Fruit fly (Drosophila melanogaster): ENCODE data around the gene CG2150.
A peak's percentile ranks its signal among the peaks of the same experiment; 100 is the strongest.

Gene CG2150

DNA sequence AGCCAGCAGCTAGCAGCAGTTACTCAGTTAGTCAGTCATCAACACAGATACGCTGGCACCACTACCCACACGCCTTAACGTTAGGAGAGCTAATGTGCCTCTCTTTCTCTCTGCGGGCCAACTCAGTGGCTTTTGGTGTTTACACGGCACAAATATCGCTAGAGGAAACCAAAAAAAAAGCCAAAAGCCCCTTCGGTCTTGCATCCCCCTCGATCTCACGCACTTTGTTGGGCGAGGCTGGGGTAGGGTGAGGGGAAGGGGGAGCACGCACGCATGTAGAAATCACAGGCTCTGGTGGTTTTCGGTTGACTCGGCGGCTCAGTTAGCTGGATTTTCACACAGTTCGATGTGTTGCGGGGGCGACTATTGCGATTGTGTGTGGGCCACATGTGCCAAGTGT is 42.6 kb downstream of the CG2150 start (continued):
- TF ChIP-seq row (GFP tag; IDR thresholded peaks at IDR 0.05), result 0 out of 3 replicates have a peak, but pooled peaks have one; percentile 6
- no peak for TF ChIP-seq mam (GFP tag; optimal IDR thresholded peaks at IDR 0.05)

DNA sequence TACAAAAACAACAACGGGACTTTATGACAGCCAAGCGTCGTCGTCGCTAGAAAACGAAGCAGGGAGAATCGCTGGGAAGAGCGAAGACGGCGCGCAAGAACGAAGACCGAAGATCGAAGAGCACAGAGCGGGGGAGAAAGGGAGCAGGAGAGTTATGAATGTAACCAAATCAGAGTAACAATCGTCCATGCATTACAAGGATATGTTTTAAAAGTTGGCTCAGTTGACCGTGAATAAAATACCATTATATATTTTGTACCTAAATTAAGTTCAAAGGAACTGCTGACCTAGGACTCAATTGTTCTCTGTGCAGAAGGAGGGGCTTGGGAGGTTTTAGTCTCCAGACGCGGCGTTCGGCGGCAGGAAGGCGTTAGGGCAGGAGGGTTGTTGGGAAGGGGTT is 43.1 kb downstream of the CG2150 start:
- TF ChIP-seq Side (GFP tag; optimal IDR thresholded peaks at IDR 0.05), result no peak
- TF ChIP-seq MESR4 (GFP tag; optimal IDR thresholded peaks at IDR 0.05), result no peak
- TF ChIP-seq slbo (GFP tag; IDR thresholded peaks at IDR 0.05), result peak; percentile 5; the same call in 1 of the 2 replicates
- peak; percentile 91 for TF ChIP-seq Ets65A (GFP tag)
- no peak for TF ChIP-seq HHEX (GFP tag; optimal IDR thresholded peaks at IDR 0.05)
- TF ChIP-seq Deaf1 (tag; optimal IDR thresholded peaks at IDR 0.05), result peak; percentile 52
- TF ChIP-seq Mrtf (GFP tag; IDR thresholded peaks at IDR 0.05), result no peak
- peak; percentile 21 for TF ChIP-seq CG2120 (GFP tag; optimal IDR thresholded peaks at IDR 0.05)
- no peak for TF ChIP-seq CG4617 (GFP tag; optimal IDR thresholded peaks at IDR 0.05; ENCODE audit: borderline replicate concordance)
- peak; percentile 32 for TF ChIP-seq sens (GFP tag)

DNA sequence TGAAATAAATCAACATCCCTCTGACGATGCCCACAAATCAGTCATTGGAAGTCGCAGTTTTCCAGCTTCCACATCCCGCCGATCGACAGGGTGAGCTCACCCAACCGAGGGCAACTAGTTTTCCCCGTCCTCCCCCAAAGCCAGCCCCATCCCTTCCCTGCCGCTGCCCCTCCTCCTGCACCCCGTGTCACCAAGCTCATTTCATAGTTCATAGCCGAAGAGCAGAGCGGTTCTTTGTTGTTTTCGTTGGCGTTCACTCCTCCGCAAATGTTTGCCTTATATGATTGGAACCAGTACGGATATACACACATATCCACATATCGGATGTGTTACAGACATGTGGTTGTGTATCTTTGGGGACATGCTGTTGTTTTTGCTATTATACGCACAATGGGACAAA is 44.5 kb downstream of the CG2150 start:
- TF ChIP-seq sc (optimal IDR thresholded peaks at IDR 0.05) (no peak), sc (GFP tag; optimal IDR thresholded peaks at IDR 0.05) (no peak), CG10543 (GFP tag; optimal IDR thresholded peaks at IDR 0.05) (peak; percentile 7), gsb-n (tag; optimal IDR thresholded peaks at IDR 0.05) (no peak), jigr1 (GFP tag; IDR thresholded peaks at IDR 0.05) (no peak), ac (GFP tag; optimal IDR thresholded peaks at IDR 0.05) (no peak), CG7271 (tag; optimal IDR thresholded peaks at IDR 0.05) (no peak), CG6854 (GFP tag; optimal IDR thresholded peaks at IDR 0.05) (no peak), CG34422 (GFP tag; IDR thresholded peaks at IDR 0.05) (no peak), Abd-B (GFP tag; optimal IDR thresholded peaks at IDR 0.05) (no peak), chif (GFP tag; optimal IDR thresholded peaks at IDR 0.05) (no peak), sna (GFP tag; IDR thresholded peaks at IDR 0.05; ENCODE audit: partially characterized antibody) (no peak), CG13894 (tag; optimal IDR thresholded peaks at IDR 0.05) (peak; percentile 33), nom (GFP tag; optimal IDR thresholded peaks at IDR 0.05) (peak; percentile 3), twi (tag; optimal IDR thresholded peaks at IDR 0.05) (no peak), CG12769 (tag; optimal IDR thresholded peaks at IDR 0.05) (peak; percentile 18), odd (GFP tag; optimal IDR thresholded peaks at IDR 0.05) (no peak), Nf-YB (GFP tag; optimal IDR thresholded peaks at IDR 0.05) (no peak), CG13296 (GFP tag; optimal IDR thresholded peaks at IDR 0.05) (no peak), oc (tag; optimal IDR thresholded peaks at IDR 0.05) (no peak), eyg (GFP tag; optimal IDR thresholded peaks at IDR 0.05) (no peak), HLH3B (GFP tag; IDR thresholded peaks at IDR 0.05) (no peak), crol (GFP tag; IDR thresholded peaks at IDR 0.05) (peak; percentile 81), jing (GFP tag; optimal IDR thresholded peaks at IDR 0.05) (no peak), NFAT (GFP tag; IDR thresholded peaks at IDR 0.05) (no peak), Dip3 (GFP tag; optimal IDR thresholded peaks at IDR 0.05) (no peak), sr (GFP tag; IDR thresholded peaks at IDR 0.05) (peak; percentile 75), Xrp1 (GFP tag; IDR thresholded peaks at IDR 0.05) (no peak), CG7745 (tag; optimal IDR thresholded peaks at IDR 0.05) (no peak), unpg (GFP tag; optimal IDR thresholded peaks at IDR 0.05) (no peak), ttk (GFP tag; IDR thresholded peaks at IDR 0.05) (0 out of 2 replicates have a peak, but pooled peaks have one; percentile 19), chinmo (GFP tag; IDR thresholded peaks at IDR 0.05; ENCODE audit: partially characterized antibody) (0 out of 4 replicates have a peak, but pooled peaks have one; percentile 24), tll (GFP tag; optimal IDR thresholded peaks at IDR 0.05) (no peak), Dip2 (GFP tag; IDR thresholded peaks at IDR 0.05) (no peak)

All from whole organism, embryonic.